Worm (Caenorhabditis elegans): ENCODE measurements around the gene C45B11.9.

Gene C45B11.9

ce11 chrV:11074448-11074847 lies 34.3 kb downstream of the C45B11.9 start, which contains the start of gene act-3:
Gene act-3 (minus strand): TSS chrV:11074498.
- TF ChIP-seq swsn-7 (tag; optimal IDR thresholded peaks at IDR 0.05), result peak; percentile 13
- no peak for TF ChIP-seq sup-37 (GFP tag; optimal IDR thresholded peaks at IDR 0.05)
- TF ChIP-seq lin-14 (GFP tag; optimal IDR thresholded peaks at IDR 0.05), result peak; percentile 87
- TF ChIP-seq blmp-1 (tag; optimal IDR thresholded peaks at IDR 0.05), result no peak
- no peak for TF ChIP-seq grh-1 (GFP tag; IDR thresholded peaks at IDR 0.05)
- no peak for TF ChIP-seq egl-13 (tag; optimal IDR thresholded peaks at IDR 0.05)
- TF ChIP-seq nhr-71 (tag; optimal IDR thresholded peaks at IDR 0.05), result peak; percentile 76
- TF ChIP-seq ceh-82 (tag; optimal IDR thresholded peaks at IDR 0.05), result peak in 1 of 3 experiments; percentile 1
- TF ChIP-seq rnt-1 (tag; optimal IDR thresholded peaks at IDR 0.05), result peak; percentile 74
- peak in 1 of 2 experiments; percentile 1 for TF ChIP-seq lin-35 (GFP tag; optimal IDR thresholded peaks at IDR 0.05)
- TF ChIP-seq dsc-1 (tag; optimal IDR thresholded peaks at IDR 0.05), result peak; percentile 55
- peak; percentile 21 for TF ChIP-seq mep-1 (tag; optimal IDR thresholded peaks at IDR 0.05)
- TF ChIP-seq nhr-19 (GFP tag; conservative IDR thresholded peaks at IDR 0.05), result peak; percentile 45
- TF ChIP-seq mdl-1 (tag; optimal IDR thresholded peaks at IDR 0.05), result peak in 1 of 2 experiments; percentile 28
- TF ChIP-seq nhr-20 (tag; optimal IDR thresholded peaks at IDR 0.05), result peak; percentile 35
- peak; percentile 36 for TF ChIP-seq snu-23 (GFP tag; optimal IDR thresholded peaks at IDR 0.05)
- peak in 1 of 2 experiments; percentile 12 for TF ChIP-seq lsy-2 (tag; optimal IDR thresholded peaks at IDR 0.05)
- peak; percentile 36 for TF ChIP-seq nhr-85 (tag)

DNA sequence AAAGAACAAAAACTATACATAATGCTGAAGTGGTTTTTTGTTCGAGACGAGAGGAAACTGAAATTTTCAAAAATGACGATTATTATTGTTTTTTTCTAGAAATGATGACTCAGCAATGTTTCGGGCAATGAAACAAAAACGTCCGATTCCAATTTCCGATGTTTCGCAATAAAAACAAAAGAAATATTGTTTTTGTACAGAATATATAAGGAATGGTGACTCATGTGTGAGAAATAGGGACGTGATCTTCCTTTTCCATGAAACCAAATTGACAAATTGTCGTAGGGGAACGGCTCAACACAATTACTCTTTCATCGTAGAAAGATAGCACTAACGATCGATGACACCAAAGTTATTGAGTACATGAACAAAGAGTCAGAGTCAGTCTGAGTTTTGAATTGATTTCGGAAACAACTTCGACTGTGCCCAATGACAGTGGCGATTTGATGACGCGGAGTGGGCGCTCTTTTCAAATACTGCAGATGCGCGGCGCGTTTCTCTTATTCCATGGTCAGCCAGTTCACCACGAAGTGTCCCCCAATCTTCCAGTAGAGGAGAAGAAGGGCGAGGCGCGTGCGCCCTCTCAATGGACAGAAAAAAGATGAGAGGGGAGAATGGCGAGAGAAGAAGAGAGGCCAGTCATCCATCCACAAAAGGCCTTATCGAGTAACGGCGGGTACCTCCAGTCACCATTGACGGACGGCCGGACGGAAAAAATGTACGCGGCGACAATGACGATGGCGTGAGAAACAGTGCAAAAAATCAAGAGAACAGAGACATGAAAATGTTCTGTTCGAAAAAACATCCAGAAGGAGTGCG lies 35.3 kb downstream of the C45B11.9 start:
- TF ChIP-seq nhr-71 (tag; optimal IDR thresholded peaks at IDR 0.05) (peak; percentile 3), irx-1 (tag; optimal IDR thresholded peaks at IDR 0.05) (no peak), lin-14 (GFP tag; optimal IDR thresholded peaks at IDR 0.05) (peak; percentile 79), efl-1 (optimal IDR thresholded peaks at IDR 0.05) (no peak), efl-1 (GFP tag; optimal IDR thresholded peaks at IDR 0.05 in 1 of 2) (peak in 1 of 2 experiments; percentile 67), fkh-4 (tag; optimal IDR thresholded peaks at IDR 0.05; ENCODE audit: borderline replicate concordance) (no peak), C34B4.2 (tag; optimal IDR thresholded peaks at IDR 0.05) (no peak), ets-5 (GFP tag; IDR thresholded peaks at IDR 0.05) (no peak), mdl-1 (tag; optimal IDR thresholded peaks at IDR 0.05) (peak in 1 of 2 experiments; percentile 51), ceh-88 (GFP tag; IDR thresholded peaks at IDR 0.05) (no peak), elt-2 (tag; optimal IDR thresholded peaks at IDR 0.05) (no peak), skn-1 (tag; optimal IDR thresholded peaks at IDR 0.05) (no peak), ceh-90 (tag; optimal IDR thresholded peaks at IDR 0.05) (no peak), fkh-8 (tag; optimal IDR thresholded peaks at IDR 0.05) (peak; percentile 2), lin-13 (GFP tag; optimal IDR thresholded peaks at IDR 0.05) (peak; percentile 1), unc-86 (tag; optimal IDR thresholded peaks at IDR 0.05) (peak; percentile 14), zip-4 (GFP tag; optimal IDR thresholded peaks at IDR 0.05) (peak; percentile 19), nhr-11 (tag; optimal IDR thresholded peaks at IDR 0.05) (no peak), swsn-7 (tag; optimal IDR thresholded peaks at IDR 0.05) (peak; percentile 26), nhr-20 (tag; optimal IDR thresholded peaks at IDR 0.05) (no peak), mab-9 (GFP tag; IDR thresholded peaks at IDR 0.05) (no peak), snpc-4 (tag; optimal IDR thresholded peaks at IDR 0.05) (peak; percentile 13), snu-23 (GFP tag; optimal IDR thresholded peaks at IDR 0.05) (peak; percentile 45), mef-2 (tag; optimal IDR thresholded peaks at IDR 0.05) (no peak), blmp-1 (tag; optimal IDR thresholded peaks at IDR 0.05) (peak; percentile 35), egl-13 (tag; optimal IDR thresholded peaks at IDR 0.05) (no peak), lin-35 (GFP tag; optimal IDR thresholded peaks at IDR 0.05) (peak in 1 of 2 experiments; percentile 19), egl-27 (tag; optimal IDR thresholded peaks at IDR 0.05) (no peak), nhr-237 (tag; optimal IDR thresholded peaks at IDR 0.05) (no peak), rnt-1 (tag; optimal IDR thresholded peaks at IDR 0.05) (peak; percentile 22), unc-98 (GFP tag; IDR thresholded peaks at IDR 0.05) (no peak), ceh-82 (tag; optimal IDR thresholded peaks at IDR 0.05) (peak in 1 of 3 experiments; percentile 42), dpl-1 (GFP tag; optimal IDR thresholded peaks at IDR 0.05) (peak in 2 of 3 experiments; percentile 5 to 31), zag-1 (tag; optimal IDR thresholded peaks at IDR 0.05) (no peak), ceh-63 (GFP tag; optimal IDR thresholded peaks at IDR 0.05) (no peak), nhr-85 (tag) (no peak), sox-4 (tag; optimal IDR thresholded peaks at IDR 0.05) (no peak), ces-1 (GFP tag; optimal IDR thresholded peaks at IDR 0.05) (no peak), jun-1 (tag; optimal IDR thresholded peaks at IDR 0.05) (no peak), lsy-2 (tag; optimal IDR thresholded peaks at IDR 0.05) (no peak), grh-1 (GFP tag; IDR thresholded peaks at IDR 0.05) (peak; percentile 36; the same call in 1 of the 2 replicates)
